4 fruit fly cellular contexts compared by ENCODE assay signal in the genomic region with DNA sequence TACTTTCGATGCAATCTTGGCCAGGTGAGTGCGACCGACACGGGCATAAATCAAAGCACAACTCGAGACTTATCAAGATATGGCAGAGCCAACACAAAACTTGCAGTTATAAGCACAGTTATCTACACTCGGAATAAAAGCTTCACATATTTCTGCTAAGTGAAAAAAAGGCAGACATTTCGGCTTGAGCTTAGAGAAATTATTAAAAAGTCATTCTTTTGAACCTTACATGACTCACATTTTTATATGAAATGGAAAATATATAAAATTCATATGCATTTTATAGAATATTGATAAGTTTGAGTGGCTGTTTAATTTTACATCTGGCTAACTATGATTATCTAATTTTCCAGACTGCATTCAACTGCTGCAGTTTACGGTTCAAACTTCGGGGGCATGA.
TF ChIP-seq lines count a peak whose summit lies in the region.

No protein-coding gene starts in this region.

- TF ChIP-seq CTCF in whole organism, embryonic (GFP tag; optimal IDR thresholded peaks at IDR 0.05; lab: Kevin White, UChicago) = no peak

TF ChIP-seq in whole organism, adult, 20 proteins besides CTCF, POLR2A, EP300 and RAD21:
- TF ChIP-seq CG5204 (GFP tag; optimal IDR thresholded peaks at IDR 0.05; lab: Kevin White, UChicago) (peak; percentile 26), CG33017 (tag; optimal IDR thresholded peaks at IDR 0.05; lab: Kevin White, UChicago) (no peak), CG7101 (tag; optimal IDR thresholded peaks at IDR 0.05; lab: Kevin White, UChicago) (peak; percentile 20)

TF ChIP-seq in whole organism, embryonic, 481 proteins besides CTCF, POLR2A, EP300 and RAD21:
- TF ChIP-seq CG33557 (GFP tag; optimal IDR thresholded peaks at IDR 0.05; lab: Kevin White, UChicago) (no peak), unpg (GFP tag; optimal IDR thresholded peaks at IDR 0.05; lab: Kevin White, UChicago) (peak; percentile 2), disco-r (GFP tag; optimal IDR thresholded peaks at IDR 0.05; lab: Kevin White, UChicago) (no peak), CG43689 (GFP tag; IDR thresholded peaks at IDR 0.05; lab: Robert Waterston, UW) (no peak), chinmo (GFP tag; IDR thresholded peaks at IDR 0.05; lab: Robert Waterston, UW; ENCODE audit: partially characterized antibody) (no peak), gem (tag; optimal IDR thresholded peaks at IDR 0.05; lab: Kevin White, UChicago) (peak; percentile 5), CG18262 (tag; optimal IDR thresholded peaks at IDR 0.05; lab: Kevin White, UChicago) (no peak), ind (GFP tag; optimal IDR thresholded peaks at IDR 0.05; lab: Kevin White, UChicago) (no peak), grn (GFP tag; optimal IDR thresholded peaks at IDR 0.05; lab: Kevin White, UChicago) (peak; percentile 15)
TF ChIP-seq in whole organism, embryonic: peak in this region for 3.

TF ChIP-seq in whole organism, prepupa, 60 proteins besides CTCF, POLR2A, EP300 and RAD21:
- TF ChIP-seq CG6792 (GFP tag; optimal IDR thresholded peaks at IDR 0.05; lab: Kevin White, UChicago) (no peak), CG9139 (GFP tag; optimal IDR thresholded peaks at IDR 0.05; lab: Kevin White, UChicago) (no peak), CG4318 (GFP tag; optimal IDR thresholded peaks at IDR 0.05; lab: Kevin White, UChicago) (peak; percentile 2), CG32006 (GFP tag; optimal IDR thresholded peaks at IDR 0.05; lab: Kevin White, UChicago) (peak; percentile 55), Eip78C (GFP tag; lab: Kevin White, UChicago) (peak; percentile 56), achi (GFP tag; optimal IDR thresholded peaks at IDR 0.05; lab: Kevin White, UChicago) (no peak), acj6 (GFP tag; optimal IDR thresholded peaks at IDR 0.05; lab: Kevin White, UChicago) (no peak), CG15336 (GFP tag; IDR thresholded peaks at IDR 0.05; lab: Robert Waterston, UW) (no peak), CG8119 (GFP tag; IDR thresholded peaks at IDR 0.05; lab: Robert Waterston, UW) (0 out of 3 replicates have a peak, but pooled peaks have one; percentile 18), Hr4 (GFP tag; optimal IDR thresholded peaks at IDR 0.05; lab: Kevin White, UChicago) (peak; percentile 44)

TF ChIP-seq in whole organism, pupa, 21 proteins besides CTCF, POLR2A, EP300 and RAD21:
- TF ChIP-seq CG8301 (tag; optimal IDR thresholded peaks at IDR 0.05; lab: Kevin White, UChicago) (peak; percentile 16), CG4496 (GFP tag; IDR thresholded peaks at IDR 0.05; lab: Robert Waterston, UW) (0 out of 3 replicates have a peak, but pooled peaks have one; percentile 4), CG14655 (GFP tag; optimal IDR thresholded peaks at IDR 0.05; lab: Kevin White, UChicago) (peak; percentile 36), gl (tag; optimal IDR thresholded peaks at IDR 0.05; lab: Kevin White, UChicago) (no peak)
